Fruit fly (Drosophila melanogaster) whole organism, prepupa: ENCODE data around the gene Acsf3.

Experiments
- CG10669 ChIP-seq: fragments of 200-800 bp; sonication (Bioruptor generic); optimal IDR thresholded peaks from 3 replicates; lab custom pipeline; 2018; ENCODE audit warnings: missing biosample characterization, mild to moderate bottlenecking, missing genetic modification characterization, moderate library complexity
- CG11902 ChIP-seq: fragments of 200-800 bp; sonication (Bioruptor generic); optimal IDR thresholded peaks from 3 replicates; lab custom pipeline; 2016; ENCODE audit warnings: missing biosample characterization, missing genetic modification characterization
- CG3032 ChIP-seq: fragments of 200-800 bp; optimal IDR thresholded peaks from 2 replicates; lab custom pipeline; 2019; ENCODE audit warnings: missing biosample characterization, mild to moderate bottlenecking, missing genetic modification characterization, moderate library complexity
- CG32006 ChIP-seq: fragments of 200-800 bp; sonication (Bioruptor generic); optimal IDR thresholded peaks from 3 replicates; lab custom pipeline; 2017; ENCODE audit warnings: missing biosample characterization, mild to moderate bottlenecking, missing genetic modification characterization
- CG6808 ChIP-seq: fragments of 200-800 bp; sonication (Bioruptor generic); optimal IDR thresholded peaks from 3 replicates; lab custom pipeline; 2017; ENCODE audit warnings: missing biosample characterization, missing genetic modification characterization, mild to moderate bottlenecking, moderate library complexity, missing genetic modification reagents
- Eip78C ChIP-seq: fragments of 200-800 bp; sonication (Bioruptor generic); peaks from one replicate; lab custom pipeline; 2016; ENCODE audit warnings: missing biosample characterization, missing genetic modification characterization
- Ets21C ChIP-seq: fragments of 200-800 bp; sonication (Bioruptor generic); optimal IDR thresholded peaks from 3 replicates; lab custom pipeline; 2016; ENCODE audit warnings: missing biosample characterization, missing genetic modification characterization
- Ets96B ChIP-seq: fragments of 200-800 bp; optimal IDR thresholded peaks from 2 replicates; lab custom pipeline; 2019; ENCODE audit warnings: missing biosample characterization, mild to moderate bottlenecking, missing genetic modification characterization, moderate library complexity
- eg ChIP-seq: fragments of 200-800 bp; sonication (Bioruptor generic); IDR thresholded peaks from 3 replicates; pipeline ENCODE4 v1.3.6; 2022; ENCODE audit warnings: missing biosample characterization, missing genetic modification characterization
- fd85E ChIP-seq: fragments of 200-800 bp; sonication (Bioruptor generic); optimal IDR thresholded peaks from 3 replicates; lab custom pipeline; 2016; ENCODE audit warnings: missing biosample characterization, missing genetic modification characterization
- fkh ChIP-seq: fragments of 200-800 bp; sonication (Bioruptor generic); optimal IDR thresholded peaks from 3 replicates; lab custom pipeline; 2017; ENCODE audit warnings: missing biosample characterization, mild to moderate bottlenecking, missing genetic modification characterization, moderate library complexity
- pdm3 ChIP-seq: fragments of 200-800 bp; sonication (Bioruptor generic); optimal IDR thresholded peaks from 3 replicates; lab custom pipeline; 2016; ENCODE audit warnings: missing biosample characterization, missing genetic modification characterization
- topi ChIP-seq: fragments of 200-800 bp; sonication (Bioruptor generic); optimal IDR thresholded peaks from 3 replicates; lab custom pipeline; 2016; ENCODE audit warnings: missing biosample characterization, missing genetic modification characterization

dm6 chrX:7295973-7296372 is 32.9 kb upstream of the Acsf3 start:
- TF ChIP-seq CG10669 (GFP tag; lab: Kevin White, UChicago), result no peak
- TF ChIP-seq fd85E (GFP tag; lab: Kevin White, UChicago), result no peak
- no peak for TF ChIP-seq fkh (GFP tag; lab: Kevin White, UChicago)
- TF ChIP-seq Ets96B (tag; lab: Kevin White, UChicago), result no peak
- TF ChIP-seq pdm3 (GFP tag; lab: Kevin White, UChicago), result no peak
- TF ChIP-seq eg (GFP tag; lab: Robert Waterston, UW), result no peak
- no peak for TF ChIP-seq CG11902 (GFP tag; lab: Kevin White, UChicago)
- no peak for TF ChIP-seq topi (GFP tag; lab: Kevin White, UChicago)
- no peak for TF ChIP-seq CG6808 (GFP tag; lab: Kevin White, UChicago)
- TF ChIP-seq Ets21C (GFP tag; lab: Kevin White, UChicago), result no peak
- no peak for TF ChIP-seq CG32006
- TF ChIP-seq Eip78C (GFP tag; lab: Kevin White, UChicago), result no peak
- no peak for TF ChIP-seq CG3032
